Worm (Caenorhabditis elegans) whole organism, young adult: Measurements from ENCODE around the gene sph-1.

ENCODE experiments used
- hlh-26 ChIP-seq: fragments of 200-800 bp; sonication (Bioruptor generic); conservative IDR thresholded peaks from 2 replicates; pipeline ENCODE4 v1.3.6; 2022; ENCODE audit warnings: missing genetic modification reagents, missing genetic modification characterization, missing compliant biosample characterization
- lin-26 ChIP-seq: fragments of 200-800 bp; sonication (Bioruptor generic); IDR thresholded peaks from 2 replicates; pipeline ENCODE4 v1.3.6; 2022; ENCODE audit warnings: missing genetic modification reagents, missing genetic modification characterization, missing compliant biosample characterization
- sea-2 ChIP-seq: fragments of 200-800 bp; sonication (Bioruptor generic); IDR thresholded peaks from 2 replicates; pipeline ENCODE4 v1.3.6; 2022; ENCODE audit warnings: missing genetic modification characterization, missing compliant biosample characterization
- ztf-26 ChIP-seq: sonication (generic microtip); optimal IDR thresholded peaks from 2 replicates; lab custom pipeline; 2017; ENCODE audit warnings: missing genetic modification characterization, missing compliant biosample characterization

- TF ChIP-seq ztf-26 (no peak), sea-2 (GFP tag; lab: Robert Waterston, UW) (no peak), lin-26 (GFP tag; lab: Robert Waterston, UW) (no peak), hlh-26 (GFP tag; lab: Robert Waterston, UW) (no peak)
Observed at ce11 chrIV:8138984-8139383, 5.6 kb upstream of the sph-1 start, which contains the start of gene pmk-3.
